Worm (Caenorhabditis elegans) whole organism, late embryonic: ENCODE measurements around the gene F13A2.2.

Experiments
- K09A11.1 ChIP-seq: sonication (generic microtip); optimal IDR thresholded peaks from 2 replicates; lab custom pipeline; 2017; ENCODE audit warnings: antibody characterized with exemption, mild to moderate bottlenecking, missing genetic modification characterization, missing compliant biosample characterization; ENCODE audit not compliant: insufficient read depth
- ama-1 ChIP-seq: fragments of 150-350 bp; optimal IDR thresholded peaks from 2 replicates; lab custom pipeline; 2014
- ets-4 ChIP-seq: sonication (generic microtip); optimal IDR thresholded peaks from 2 replicates; lab custom pipeline; 2016; ENCODE audit warnings: missing genetic modification characterization, missing compliant biosample characterization
- lim-6 ChIP-seq: sonication (generic microtip); optimal IDR thresholded peaks from 2 replicates; lab custom pipeline; 2016; ENCODE audit warnings: missing genetic modification characterization, missing compliant biosample characterization
- lin-11 ChIP-seq: fragments of 200-800 bp; sonication (Bioruptor generic); optimal IDR thresholded peaks from 2 replicates; lab custom pipeline; 2018; ENCODE audit warnings: mild to moderate bottlenecking, missing genetic modification characterization, missing compliant biosample characterization
- nhr-11 ChIP-seq: fragments of 150-350 bp; optimal IDR thresholded peaks from 2 replicates; lab custom pipeline; 2014; ENCODE audit warnings: missing biosample characterization, missing genetic modification characterization
- syd-9 ChIP-seq: sonication (generic microtip); optimal IDR thresholded peaks from 2 replicates; lab custom pipeline; 2016; ENCODE audit warnings: mild to moderate bottlenecking, missing genetic modification characterization, moderate library complexity, missing compliant biosample characterization
- unc-86 ChIP-seq: sonication (generic microtip); optimal IDR thresholded peaks from 2 replicates; lab custom pipeline; 2016; ENCODE audit warnings: missing genetic modification characterization, missing compliant biosample characterization

DNA sequence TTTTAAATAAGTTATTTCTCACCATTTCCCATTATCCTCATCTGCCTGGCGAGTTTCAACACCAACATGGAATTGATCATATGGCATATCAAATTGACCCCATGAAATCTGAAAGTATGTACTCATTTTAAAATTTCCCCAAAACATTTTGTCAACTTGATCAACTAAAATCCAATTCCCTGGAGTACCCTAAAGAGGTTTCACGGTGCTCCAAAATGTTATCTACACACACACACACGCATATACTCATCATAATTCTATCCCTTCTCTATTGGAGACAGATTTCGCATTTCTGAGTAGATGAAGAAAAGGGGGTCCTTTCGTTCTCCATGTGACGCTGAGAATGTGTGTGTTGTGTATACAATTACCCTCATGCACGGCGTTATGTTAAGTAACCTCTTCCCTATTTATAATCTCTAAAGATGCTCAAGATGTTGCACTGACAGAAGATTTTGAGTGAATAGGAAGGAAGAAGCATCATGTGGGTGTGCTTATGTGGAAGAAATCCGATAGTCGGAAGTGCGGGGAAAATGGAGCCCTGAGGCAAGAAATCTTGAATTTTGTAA, 28.3 kb downstream of the F13A2.2 start:
- no peak for TF ChIP-seq lim-6
- no peak for TF ChIP-seq ets-4 (tag; lab: Kevin White, UChicago)
- TF ChIP-seq nhr-11 (tag; lab: Kevin White, UChicago): no peak
- no peak for TF ChIP-seq ama-1 (lab: Kevin White, UChicago)
- no peak for TF ChIP-seq lin-11 (tag; lab: Kevin White, UChicago)
- no peak for TF ChIP-seq K09A11.1 (tag; lab: Kevin White, UChicago)
- TF ChIP-seq unc-86 (tag; lab: Kevin White, UChicago): no peak
- TF ChIP-seq syd-9 (tag; lab: Kevin White, UChicago): no peak
